Worm (Caenorhabditis elegans) whole organism, L4 larva: ENCODE data around the gene cdr-4.
A peak's percentile ranks its signal among the peaks of the same experiment; 100 is the strongest.

Experiments used
- F10B5.3 ChIP-seq: sonication (generic microtip); optimal IDR thresholded peaks from 2 replicates; lab custom pipeline; 2016; ENCODE audit warnings: mild to moderate bottlenecking, missing genetic modification characterization, missing compliant biosample characterization
- T26A8.4 ChIP-seq: fragments of 200-800 bp; sonication (Bioruptor generic); IDR thresholded peaks from 2 replicates; pipeline ENCODE4 v1.3.6; 2022; ENCODE audit warnings: missing genetic modification characterization, missing compliant biosample characterization
- Y75B8A.6 ChIP-seq: fragments of 200-800 bp; sonication (Bioruptor generic); IDR thresholded peaks from 2 replicates; pipeline ENCODE4 v1.3.6; 2022; ENCODE audit warnings: missing genetic modification reagents, missing genetic modification characterization, missing compliant biosample characterization
- aha-1 ChIP-seq: fragments of 150-350 bp; peaks from one replicate; lab custom pipeline; 2014; ENCODE audit warnings: missing biosample characterization, missing genetic modification characterization
- ceh-32 ChIP-seq: sonication (generic microtip); optimal IDR thresholded peaks from 2 replicates; lab custom pipeline; 2016; ENCODE audit warnings: mild to moderate bottlenecking, missing genetic modification characterization, missing compliant biosample characterization; ENCODE audit not compliant: poor library complexity
- ceh-62 ChIP-seq: sonication (generic microtip); optimal IDR thresholded peaks from 2 replicates; lab custom pipeline; 2017; ENCODE audit warnings: missing biosample characterization, missing genetic modification characterization
- daf-16 ChIP-seq, 3 experiments: sonication (generic microtip); optimal IDR thresholded peaks; 2 replicates each; lab custom pipeline; 2016 to 2017; ENCODE audit warnings: missing genetic modification characterization in 3 of 3, missing genetic modification reagents in 3 of 3, mild to moderate bottlenecking in 2 of 3, missing compliant biosample characterization in 2 of 3, missing biosample characterization in 1 of 3, moderate library complexity in 1 of 3
- dmd-6 ChIP-seq: fragments of 200-800 bp; sonication (Bioruptor generic); IDR thresholded peaks from 2 replicates; pipeline ENCODE4 v1.3.6; 2022; ENCODE audit warnings: missing genetic modification reagents, missing genetic modification characterization, missing compliant biosample characterization
- dmd-8 ChIP-seq: fragments of 200-800 bp; sonication (Bioruptor generic); IDR thresholded peaks from 2 replicates; pipeline ENCODE4 v1.3.6; 2022; ENCODE audit warnings: missing genetic modification characterization, missing compliant biosample characterization
- dpl-1 ChIP-seq: fragments of 150-350 bp; optimal IDR thresholded peaks from 2 replicates; lab custom pipeline; 2014; ENCODE audit warnings: missing biosample characterization, missing genetic modification reagents, missing genetic modification characterization
- duxl-1 ChIP-seq: sonication (generic microtip); optimal IDR thresholded peaks from 2 replicates; lab custom pipeline; 2016; ENCODE audit warnings: mild to moderate bottlenecking, missing genetic modification characterization, moderate library complexity, missing compliant biosample characterization; ENCODE audit not compliant: poor library complexity
- dve-1 ChIP-seq: sonication (generic microtip); optimal IDR thresholded peaks from 2 replicates; lab custom pipeline; 2017; ENCODE audit warnings: antibody characterized with exemption, mild to moderate bottlenecking, missing genetic modification characterization, missing compliant biosample characterization; ENCODE audit not compliant: insufficient read depth
- egl-27 ChIP-seq: sonication (generic microtip); optimal IDR thresholded peaks from 3 replicates; lab custom pipeline; 2017; ENCODE audit warnings: missing biosample characterization, missing genetic modification reagents, missing genetic modification characterization
- gei-8 ChIP-seq: fragments of 200-800 bp; sonication (Bioruptor generic); optimal IDR thresholded peaks from 2 replicates; lab custom pipeline; 2018; ENCODE audit warnings: mild to moderate bottlenecking, missing genetic modification characterization, missing compliant biosample characterization
- jun-1 ChIP-seq: fragments of 150-350 bp; optimal IDR thresholded peaks from 2 replicates; lab custom pipeline; 2014; ENCODE audit warnings: missing biosample characterization, missing genetic modification reagents, missing genetic modification characterization
- lin-39 ChIP-seq: fragments of 150-350 bp; optimal IDR thresholded peaks from 2 replicates; lab custom pipeline; 2014; ENCODE audit warnings: missing biosample characterization, missing genetic modification reagents, missing genetic modification characterization
- madf-9 ChIP-seq: fragments of 200-800 bp; sonication (Bioruptor generic); conservative IDR thresholded peaks from 2 replicates; pipeline ENCODE4 v1.3.6; 2022; ENCODE audit warnings: missing genetic modification reagents, missing genetic modification characterization, missing compliant biosample characterization
- mdl-1 ChIP-seq, 2 experiments: fragments of 150-350 bp in 1 of 2; sonication (generic microtip) in 1 of 2; optimal IDR thresholded peaks; 2 replicates each; lab custom pipeline; 2014 to 2017; ENCODE audit warnings: missing biosample characterization in 2 of 2, missing genetic modification characterization in 2 of 2
- mdt-29 ChIP-seq: fragments of 200-800 bp; sonication (Bioruptor generic); IDR thresholded peaks from 2 replicates; pipeline ENCODE4 v1.3.6; 2022; ENCODE audit warnings: missing genetic modification reagents, missing genetic modification characterization, missing compliant biosample characterization
- nhr-10 ChIP-seq: fragments of 150-350 bp; optimal IDR thresholded peaks from 2 replicates; lab custom pipeline; 2014; ENCODE audit warnings: missing biosample characterization, missing genetic modification characterization
- nhr-237 ChIP-seq: sonication (generic microtip); optimal IDR thresholded peaks from 2 replicates; lab custom pipeline; 2017; ENCODE audit warnings: missing biosample characterization, missing genetic modification characterization
- nhr-25 ChIP-seq: sonication (generic microtip); optimal IDR thresholded peaks from 2 replicates; lab custom pipeline; 2017; ENCODE audit warnings: missing genetic modification characterization, mild to moderate bottlenecking, missing compliant biosample characterization, antibody characterized with exemption, moderate library complexity, borderline replicate concordance; ENCODE audit not compliant: insufficient read depth
- nhr-28 ChIP-seq: fragments of 150-350 bp; optimal IDR thresholded peaks from 2 replicates; lab custom pipeline; 2014; ENCODE audit warnings: missing biosample characterization, missing genetic modification characterization
- nhr-77 ChIP-seq: fragments of 150-350 bp; optimal IDR thresholded peaks from 2 replicates; lab custom pipeline; 2014; ENCODE audit warnings: missing biosample characterization, missing genetic modification characterization
- pha-4 ChIP-seq, 2 experiments: fragments of 150-350 bp in 1 of 2; fragments of 200-800 bp in 1 of 2; sonication (Bioruptor generic) in 1 of 2; IDR thresholded peaks in 1 of 2; optimal IDR thresholded peaks in 1 of 2; 2 replicates each; pipeline versions ENCODE4 v1.3.6 to Lab custom; 2014 to 2022; ENCODE audit warnings: missing genetic modification characterization in 2 of 2, missing genetic modification reagents in 2 of 2, missing biosample characterization in 1 of 2, missing compliant biosample characterization in 1 of 2
- php-3 ChIP-seq: fragments of 200-800 bp; sonication (Bioruptor generic); IDR thresholded peaks from 2 replicates; pipeline ENCODE4 v1.3.6; 2022; ENCODE audit warnings: missing genetic modification reagents, missing genetic modification characterization, missing compliant biosample characterization
- pqm-1 ChIP-seq: sonication (generic microtip); optimal IDR thresholded peaks from 2 replicates; lab custom pipeline; 2017; ENCODE audit warnings: missing biosample characterization, missing genetic modification characterization
- sdz-12 ChIP-seq: fragments of 200-800 bp; sonication (Bioruptor generic); optimal IDR thresholded peaks from 2 replicates; lab custom pipeline; 2018; ENCODE audit warnings: mild to moderate bottlenecking, missing genetic modification characterization, missing compliant biosample characterization
- set-16 ChIP-seq: fragments of 200-800 bp; sonication (Bioruptor generic); IDR thresholded peaks from 2 replicates; pipeline ENCODE4 v1.3.6; 2022; ENCODE audit warnings: missing genetic modification reagents, missing genetic modification characterization, missing compliant biosample characterization
- spr-1 ChIP-seq: sonication (generic microtip); optimal IDR thresholded peaks from 2 replicates; lab custom pipeline; 2016; ENCODE audit warnings: mild to moderate bottlenecking, missing genetic modification characterization, missing compliant biosample characterization
- tra-1 ChIP-seq: fragments of 200-800 bp; sonication (Bioruptor generic); IDR thresholded peaks from 2 replicates; pipeline ENCODE4 v1.3.6; 2022; ENCODE audit warnings: missing genetic modification reagents, missing genetic modification characterization, missing compliant biosample characterization
- unc-62 ChIP-seq, 3 experiments: fragments of 150-350 bp in 1 of 3; sonication (generic microtip); optimal IDR thresholded peaks in 2 of 3; peaks in 1 of 3; 1 replicate in 1 of 3; 2 replicates in 2 of 3; lab custom pipeline; 2014 to 2017; ENCODE audit warnings: missing biosample characterization in 3 of 3, missing genetic modification characterization in 3 of 3, missing genetic modification reagents in 3 of 3, missing genotype in 1 of 3
- zfp-2 ChIP-seq: sonication (generic microtip); optimal IDR thresholded peaks from 2 replicates; lab custom pipeline; 2016; ENCODE audit warnings: mild to moderate bottlenecking, missing genetic modification characterization, missing compliant biosample characterization
- zfp-3 ChIP-seq: fragments of 200-800 bp; sonication (Bioruptor generic); conservative IDR thresholded peaks from 2 replicates; pipeline ENCODE4 v1.3.6; 2022; ENCODE audit warnings: missing genetic modification reagents, missing genetic modification characterization, missing compliant biosample characterization
- ztf-11 ChIP-seq: fragments of 150-350 bp; optimal IDR thresholded peaks from 2 replicates; lab custom pipeline; 2014; ENCODE audit warnings: missing biosample characterization, missing genetic modification characterization

The cdr-4 gene

ce11 chrV:12418292-12418691 lies 9.9 kb upstream of the cdr-4 start, which contains the start of gene C54D10.3:
C54D10.3 (plus strand) TSS chrV:12418592.
- no peak for TF ChIP-seq dmd-6 (GFP tag; lab: Robert Waterston, UW)
- peak in 1 of 2 experiments; percentile 87 for TF ChIP-seq unc-62 (GFP tag; optimal IDR thresholded peaks at IDR 0.05 in 1 of 2; lab: Kevin White, UChicago)
- TF ChIP-seq unc-62 (tag; optimal IDR thresholded peaks at IDR 0.05; lab: Kevin White, UChicago), result no peak
- TF ChIP-seq zfp-2, result no peak
- TF ChIP-seq php-3 (GFP tag; lab: Robert Waterston, UW), result no peak

ce11 chrV:12417277-12417676 lies 8.9 kb upstream of the cdr-4 start, which contains the start of gene cdr-3:
cdr-3 (minus strand) TSS chrV:12417377.
- TF ChIP-seq ceh-62 (tag; lab: Kevin White, UChicago), result no peak
- no peak for TF ChIP-seq madf-9
- no peak for TF ChIP-seq sdz-12 (GFP tag; lab: Kevin White, UChicago)

- peak; percentile 77 for TF ChIP-seq dmd-6 (GFP tag; lab: Robert Waterston, UW)
- peak; percentile 61 for TF ChIP-seq pqm-1 (tag; lab: Kevin White, UChicago)
- no peak for TF ChIP-seq aha-1
- TF ChIP-seq gei-8 (GFP tag; lab: Kevin White, UChicago), result no peak
- TF ChIP-seq ceh-32 (tag; lab: Kevin White, UChicago), result no peak
- TF ChIP-seq ceh-62 (tag; lab: Kevin White, UChicago), result no peak
- no peak for TF ChIP-seq mdt-29
- no peak for TF ChIP-seq Y75B8A.6
- no peak for TF ChIP-seq jun-1
- no peak for TF ChIP-seq lin-39 (tag; lab: Kevin White, UChicago)
- TF ChIP-seq duxl-1 (tag; lab: Kevin White, UChicago), result no peak
- TF ChIP-seq mdl-1 (tag; optimal IDR thresholded peaks at IDR 0.05; lab: Kevin White, UChicago), result no peak
- no peak for TF ChIP-seq unc-62 (GFP tag; optimal IDR thresholded peaks at IDR 0.05 in 1 of 2; lab: Kevin White, UChicago)
- TF ChIP-seq unc-62 (tag; optimal IDR thresholded peaks at IDR 0.05; lab: Kevin White, UChicago), result no peak
- TF ChIP-seq zfp-3, result no peak
- TF ChIP-seq nhr-77 (tag; lab: Kevin White, UChicago), result peak; percentile 23
- TF ChIP-seq ztf-11, result no peak
- TF ChIP-seq T26A8.4 (GFP tag; lab: Robert Waterston, UW), result no peak
- TF ChIP-seq F10B5.3 (tag; lab: Kevin White, UChicago), result no peak
- no peak for TF ChIP-seq set-16 (GFP tag; lab: Robert Waterston, UW)
- TF ChIP-seq dve-1, result peak; percentile 47
- TF ChIP-seq nhr-28 (tag; lab: Kevin White, UChicago), result peak; percentile 70
- no peak for TF ChIP-seq egl-27 (tag; lab: Kevin White, UChicago)
- no peak for TF ChIP-seq spr-1 (tag; lab: Kevin White, UChicago)
- no peak for TF ChIP-seq dmd-8 (GFP tag; lab: Robert Waterston, UW)
- no peak for TF ChIP-seq tra-1 (GFP tag; lab: Robert Waterston, UW)
- TF ChIP-seq nhr-25 (tag; lab: Kevin White, UChicago), result no peak
- no peak for TF ChIP-seq dpl-1 (GFP tag; lab: Kevin White, UChicago)
- TF ChIP-seq nhr-237 (tag; lab: Kevin White, UChicago), result no peak
- TF ChIP-seq daf-16 (GFP tag; optimal IDR thresholded peaks at IDR 0.05; lab: Kevin White, UChicago), result no peak
- TF ChIP-seq daf-16 (tag; optimal IDR thresholded peaks at IDR 0.05; lab: Kevin White, UChicago), result peak; percentile 63
Measured at ce11 chrV:12415656-12416055, 7.2 kb upstream of the cdr-4 start, which contains the start of gene cdr-2. cdr-2 (minus strand) TSS chrV:12415709.

ce11 chrV:12414362-12414761 lies 5.9 kb upstream of the cdr-4 start:
- peak; percentile 16 for TF ChIP-seq nhr-28 (tag; lab: Kevin White, UChicago)
- no peak for TF ChIP-seq nhr-10 (tag; lab: Kevin White, UChicago)
- TF ChIP-seq daf-16 (GFP tag; optimal IDR thresholded peaks at IDR 0.05; lab: Kevin White, UChicago), result no peak
- peak; percentile 65 for TF ChIP-seq daf-16 (tag; optimal IDR thresholded peaks at IDR 0.05; lab: Kevin White, UChicago)
- TF ChIP-seq pha-4 (GFP tag; IDR thresholded peaks at IDR 0.05; lab: Robert Waterston, UW), result no peak
- TF ChIP-seq pha-4 (tag; optimal IDR thresholded peaks at IDR 0.05; lab: Kevin White, UChicago), result no peak
- peak; percentile 55 for TF ChIP-seq pqm-1 (tag; lab: Kevin White, UChicago)
- TF ChIP-seq dve-1, result peak; percentile 26
